Fruit fly (Drosophila melanogaster): ENCODE measurements around the gene CG10077.

The CG10077 gene

DNA sequence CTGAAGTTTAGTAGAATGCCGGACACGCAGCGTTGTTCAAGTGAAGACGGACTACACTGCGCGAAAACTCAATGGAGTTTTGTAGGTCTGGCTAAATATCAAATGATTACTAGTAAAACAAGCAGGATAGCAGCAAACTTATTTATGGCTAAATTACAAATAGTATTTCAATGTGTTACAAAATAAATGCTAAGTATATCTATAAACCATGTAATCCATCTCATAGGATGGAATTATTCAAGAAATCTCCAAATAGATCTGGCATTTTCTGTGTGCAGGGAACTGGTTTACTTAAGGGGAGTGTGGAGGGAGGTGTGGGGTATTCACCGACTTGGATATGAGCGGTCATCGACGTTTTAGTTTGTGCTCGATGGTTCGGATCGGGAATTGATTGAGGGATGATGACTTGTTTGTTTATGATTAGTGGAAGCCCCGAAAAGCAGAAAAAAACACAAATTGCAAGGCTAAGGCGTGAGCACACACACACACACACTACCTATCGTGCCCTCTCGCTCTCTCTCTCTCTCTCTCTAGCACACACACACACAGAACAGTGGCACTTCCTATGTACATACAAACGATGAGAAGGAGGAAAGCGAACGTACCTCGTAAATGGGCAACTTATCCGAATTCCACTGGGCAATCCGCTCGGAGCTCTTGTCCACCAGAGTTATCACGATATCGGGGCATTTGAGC lies 8.2 kb upstream of the CG10077 start (continued):
- TF ChIP-seq ewg (GFP tag; optimal IDR thresholded peaks at IDR 0.05) (peak; percentile 60), tna (GFP tag; IDR thresholded peaks at IDR 0.05; ENCODE audit: partially characterized antibody) (no peak), CG11696 (GFP tag; IDR thresholded peaks at IDR 0.05) (peak; percentile 41; the same call in 1 of the 2 replicates), Bdp1 (GFP tag; optimal IDR thresholded peaks at IDR 0.05) (peak; percentile 54), CG17612 (GFP tag; IDR thresholded peaks at IDR 0.05) (peak; percentile 36; the same call in 1 of the 2 replicates), bowl (GFP tag; IDR thresholded peaks at IDR 0.05) (peak; percentile 40; the same call in 1 of the 2 replicates), kay (GFP tag; optimal IDR thresholded peaks at IDR 0.05) (peak; percentile 66), ase (GFP tag; IDR thresholded peaks at IDR 0.05) (peak; percentile 58; the same call in 2 of the 3 replicates), Adf1 (GFP tag; IDR thresholded peaks at IDR 0.05) (peak; percentile 30; the same call in 1 of the 2 replicates), ham (GFP tag; IDR thresholded peaks at IDR 0.05) (no peak), Hr3 (GFP tag; optimal IDR thresholded peaks at IDR 0.05) (peak; percentile 81), zen2 (GFP tag; IDR thresholded peaks at IDR 0.05; ENCODE audit: partially characterized antibody) (no peak), chif (GFP tag; optimal IDR thresholded peaks at IDR 0.05) (peak; percentile 84 to 86), MTF-1 (GFP tag; optimal IDR thresholded peaks at IDR 0.05; ENCODE audit: borderline replicate concordance) (peak; percentile 61), Camta (GFP tag; optimal IDR thresholded peaks at IDR 0.05) (peak; percentile 87), jumu (GFP tag; optimal IDR thresholded peaks at IDR 0.05) (peak; percentile 75), gfzf (GFP tag; optimal IDR thresholded peaks at IDR 0.05) (no peak), Taf1 (GFP tag; IDR thresholded peaks at IDR 0.05) (peak; percentile 40; the same call in 1 of the 2 replicates), CG15479 (GFP tag; optimal IDR thresholded peaks at IDR 0.05) (no peak), eyg (GFP tag; optimal IDR thresholded peaks at IDR 0.05) (no peak), CG3065 (GFP tag; optimal IDR thresholded peaks at IDR 0.05) (peak; percentile 69), mam (GFP tag; optimal IDR thresholded peaks at IDR 0.05) (peak; percentile 79), hth (optimal IDR thresholded peaks at IDR 0.05) (no peak), Sox102F (GFP tag; optimal IDR thresholded peaks at IDR 0.05) (peak; percentile 82), D19B (GFP tag; optimal IDR thresholded peaks at IDR 0.05) (peak; percentile 6), inv (GFP tag; IDR thresholded peaks at IDR 0.05; ENCODE audit: partially characterized antibody) (no peak), gcm2 (GFP tag; optimal IDR thresholded peaks at IDR 0.05) (peak; percentile 59), pb (GFP tag; optimal IDR thresholded peaks at IDR 0.05) (peak; percentile 67), CG4404 (GFP tag; IDR thresholded peaks at IDR 0.05) (peak; percentile 55), CG13894 (tag; optimal IDR thresholded peaks at IDR 0.05) (peak; percentile 8), CG11560 (tag; IDR thresholded peaks at IDR 0.05) (peak; percentile 41; the same call in 1 of the 3 replicates), CG11504 (tag; optimal IDR thresholded peaks at IDR 0.05) (peak; percentile 86), Hr51 (GFP tag; optimal IDR thresholded peaks at IDR 0.05) (peak; percentile 52 to 87), CG12104 (GFP tag; optimal IDR thresholded peaks at IDR 0.05) (peak; percentile 73), CG7963 (GFP tag; IDR thresholded peaks at IDR 0.05; ENCODE audit: partially characterized antibody) (no peak), NK7.1 (GFP tag; optimal IDR thresholded peaks at IDR 0.05) (peak; percentile 48), pfk (GFP tag; optimal IDR thresholded peaks at IDR 0.05) (no peak), CG7745 (tag; optimal IDR thresholded peaks at IDR 0.05) (no peak), CG8359 (GFP tag; optimal IDR thresholded peaks at IDR 0.05; ENCODE audit: borderline replicate concordance) (peak; percentile 45), ara (GFP tag; IDR thresholded peaks at IDR 0.05) (peak; percentile 67), CG9727 (GFP tag; optimal IDR thresholded peaks at IDR 0.05) (peak; percentile 84), CG6654 (GFP tag; optimal IDR thresholded peaks at IDR 0.05) (peak; percentile 48), CG33557 (GFP tag; optimal IDR thresholded peaks at IDR 0.05) (peak; percentile 77), Usf (GFP tag; optimal IDR thresholded peaks at IDR 0.05) (peak; percentile 54), nerfin-1 (tag; optimal IDR thresholded peaks at IDR 0.05) (peak; percentile 18), CG14667 (GFP tag; IDR thresholded peaks at IDR 0.05) (peak; percentile 64), Hr78 (GFP tag; optimal IDR thresholded peaks at IDR 0.05) (peak in 1 of 2 experiments; percentile 60), CG12155 (GFP tag; optimal IDR thresholded peaks at IDR 0.05) (peak; percentile 79)

All from whole organism, embryonic.